Worm (Caenorhabditis elegans) whole organism, L2 larva: ENCODE data around the gene lact-1.

ENCODE experiments used
- ZK546.5 ChIP-seq: sonication (generic microtip); optimal IDR thresholded peaks from 2 replicates; lab custom pipeline; 2017; ENCODE audit warnings: missing biosample characterization, missing genetic modification characterization
- blmp-1 ChIP-seq: sonication (generic microtip); optimal IDR thresholded peaks from 2 replicates; lab custom pipeline; 2017; ENCODE audit warnings: missing genetic modification characterization, mild to moderate bottlenecking, missing compliant biosample characterization, antibody characterized with exemption, moderate library complexity; ENCODE audit not compliant: insufficient read depth
- fos-1 ChIP-seq: fragments of 150-350 bp; optimal IDR thresholded peaks from 2 replicates; lab custom pipeline; 2014; ENCODE audit warnings: missing biosample characterization, missing genetic modification characterization
- lin-13 ChIP-seq: fragments of 150-350 bp; optimal IDR thresholded peaks from 2 replicates; lab custom pipeline; 2014; ENCODE audit warnings: missing biosample characterization, missing genetic modification reagents, missing genetic modification characterization
- lsy-2 ChIP-seq, 2 experiments: fragments of 150-350 bp in 1 of 2; sonication (generic microtip) in 1 of 2; optimal IDR thresholded peaks; 2 replicates each; lab custom pipeline; 2014 to 2017; ENCODE audit warnings: missing biosample characterization in 2 of 2, missing genetic modification characterization in 2 of 2
- mab-5 ChIP-seq: fragments of 150-350 bp; optimal IDR thresholded peaks from 2 replicates; lab custom pipeline; 2014; ENCODE audit warnings: missing biosample characterization, missing genetic modification characterization
- nhr-11 ChIP-seq: fragments of 150-350 bp; optimal IDR thresholded peaks from 2 replicates; lab custom pipeline; 2014; ENCODE audit warnings: missing biosample characterization, missing genetic modification characterization
- nhr-12 ChIP-seq: fragments of 150-350 bp; optimal IDR thresholded peaks from 2 replicates; lab custom pipeline; 2014; ENCODE audit warnings: missing biosample characterization, missing genetic modification characterization
- nhr-237 ChIP-seq: fragments of 150-350 bp; optimal IDR thresholded peaks from 2 replicates; lab custom pipeline; 2014; ENCODE audit warnings: missing biosample characterization, missing genetic modification characterization
- nhr-25 ChIP-seq: fragments of 150-350 bp; sonication (generic microtip); optimal IDR thresholded peaks from 3 replicates; lab custom pipeline; 2014; ENCODE audit warnings: missing biosample characterization, missing genetic modification characterization
- peb-1 ChIP-seq: fragments of 150-350 bp; optimal IDR thresholded peaks from 2 replicates; lab custom pipeline; 2014; ENCODE audit warnings: missing biosample characterization, missing genetic modification characterization
- skn-1 ChIP-seq: sonication (generic microtip); optimal IDR thresholded peaks from 2 replicates; lab custom pipeline; 2017; ENCODE audit warnings: missing biosample characterization, missing genetic modification characterization
- unc-62 ChIP-seq: fragments of 150-350 bp; optimal IDR thresholded peaks from 2 replicates; lab custom pipeline; 2014; ENCODE audit warnings: missing biosample characterization, missing genetic modification reagents, missing genetic modification characterization

DNA sequence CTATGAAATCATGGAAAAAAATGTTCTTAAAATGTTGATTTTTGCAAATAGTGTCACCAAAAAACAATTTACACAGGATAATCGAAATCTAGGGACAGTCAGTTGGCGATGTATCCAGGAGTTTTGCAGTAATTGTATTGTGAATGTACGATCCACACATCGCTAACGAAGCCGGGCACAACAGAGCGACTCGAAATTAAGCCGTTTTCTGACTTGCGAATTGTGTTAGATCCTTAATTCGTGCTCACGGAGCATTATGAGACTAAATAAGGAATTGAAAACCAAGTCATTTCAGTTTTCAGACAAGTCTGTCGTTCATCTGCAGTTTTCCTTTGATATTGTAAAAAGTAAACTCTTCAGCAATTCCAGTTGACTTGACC, 26.1 kb downstream of the lact-1 start:
- TF ChIP-seq nhr-237 (tag; lab: Kevin White, UChicago) (no peak), fos-1 (tag; lab: Kevin White, UChicago) (no peak), lin-13 (no peak), lsy-2 (tag; optimal IDR thresholded peaks at IDR 0.05; lab: Kevin White, UChicago) (no peak), blmp-1 (tag; lab: Kevin White, UChicago) (no peak), skn-1 (tag; lab: Kevin White, UChicago) (no peak), nhr-12 (tag; lab: Kevin White, UChicago) (no peak), unc-62 (GFP tag; lab: Kevin White, UChicago) (no peak), nhr-25 (tag; lab: Kevin White, UChicago) (no peak), ZK546.5 (no peak), nhr-11 (tag; lab: Kevin White, UChicago) (no peak), mab-5 (tag; lab: Kevin White, UChicago) (no peak), peb-1 (tag; lab: Kevin White, UChicago) (no peak)
